Fruit fly (Drosophila melanogaster) whole organism, larva: ENCODE measurements around the gene CG31627.

ENCODE experiments used
- noc ChIP-seq: fragments of 200-800 bp; sonication (Bioruptor generic); optimal IDR thresholded peaks from 3 replicates; lab custom pipeline; 2019; ENCODE audit warnings: missing biosample characterization, mild to moderate bottlenecking, missing genetic modification characterization, moderate library complexity

Gene CG31627

DNA sequence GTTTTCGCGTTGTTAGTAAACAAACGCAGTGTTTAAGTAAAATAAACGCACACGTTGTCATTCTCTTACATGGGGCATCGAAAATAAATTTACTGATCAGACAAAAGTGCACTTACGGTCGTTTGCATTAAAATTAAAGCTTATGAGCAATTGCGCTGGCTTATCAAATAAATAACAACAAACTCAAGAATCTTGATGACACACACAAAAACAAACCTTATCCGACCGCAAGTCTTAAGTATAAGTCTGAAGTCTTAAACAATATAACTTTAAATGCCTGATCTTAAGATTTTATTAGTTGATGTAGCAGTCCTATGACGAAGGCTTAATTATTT, 45.9 kb downstream of the CG31627 start:
- TF ChIP-seq noc = no peak

DNA sequence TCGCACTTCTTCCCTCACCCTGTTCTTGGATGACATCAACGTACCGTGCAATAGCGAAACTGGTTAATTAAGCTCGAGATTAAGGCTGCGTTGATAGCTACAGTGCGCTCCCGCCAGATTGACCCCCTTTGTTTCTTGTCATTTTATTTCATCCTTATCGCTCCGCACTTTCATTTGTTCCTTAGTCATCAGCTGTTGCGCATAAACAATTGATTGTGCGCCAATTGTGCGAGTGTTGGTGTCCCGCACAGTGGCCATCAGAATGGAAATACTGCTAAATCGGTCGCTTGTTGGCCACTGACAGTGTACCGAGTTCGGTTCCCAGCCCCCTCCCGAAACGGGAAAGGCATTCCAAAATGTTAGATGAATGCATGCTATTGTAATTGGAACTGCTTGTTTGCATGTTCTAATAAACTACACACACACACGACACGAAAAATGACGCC, 46.6 kb downstream of the CG31627 start:
- peak; percentile 56 for TF ChIP-seq noc

DNA sequence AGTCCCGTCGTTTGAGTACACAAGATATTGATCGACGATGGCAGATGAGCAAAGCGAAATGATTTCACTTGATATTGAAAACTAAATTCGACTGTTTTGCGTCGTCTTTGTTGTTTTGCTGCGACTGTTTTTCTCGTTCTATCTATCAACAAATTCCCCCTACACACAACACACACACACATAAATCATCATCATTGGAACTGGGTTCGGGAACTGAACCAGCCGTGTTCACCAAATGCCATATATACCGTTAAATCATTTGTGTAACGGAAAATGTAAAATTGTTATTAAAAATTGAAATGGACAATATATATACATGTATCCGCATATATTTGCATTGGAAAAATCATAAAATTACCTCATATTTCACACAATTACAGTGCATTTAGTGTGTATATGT, 47.4 kb downstream of the CG31627 start, which contains the start of gene Atg18b:
Gene Atg18b, minus strand, starts transcription at position 177 of the 400 bp plus-strand sequence.
- no peak for TF ChIP-seq noc

DNA sequence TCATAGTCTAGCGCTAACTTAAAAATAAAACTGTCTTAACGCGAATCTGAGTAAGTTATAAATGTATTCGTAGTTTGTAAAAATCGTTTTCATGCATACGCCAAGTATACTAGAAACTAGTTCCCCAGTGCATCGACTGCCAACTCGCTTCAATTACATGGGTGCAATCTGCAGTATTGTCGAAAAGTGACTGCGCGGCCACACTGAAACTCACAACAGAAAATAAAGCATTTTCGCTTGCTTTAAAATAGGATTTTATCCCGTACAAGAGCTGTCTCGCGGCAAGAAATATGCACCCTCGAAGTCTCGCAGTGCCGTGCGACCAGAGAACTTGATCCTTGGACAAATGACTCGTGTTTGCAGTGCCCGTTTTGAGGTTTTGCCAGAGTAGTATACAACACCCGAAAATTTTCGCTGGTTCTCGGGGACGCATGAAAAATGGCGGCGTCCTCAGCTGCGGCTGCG, 48.1 kb downstream of the CG31627 start, which contains the start of gene CG8677:
Gene CG8677, plus strand, starts transcription at position 199 of the 465 bp plus-strand sequence.
- TF ChIP-seq noc = no peak

DNA sequence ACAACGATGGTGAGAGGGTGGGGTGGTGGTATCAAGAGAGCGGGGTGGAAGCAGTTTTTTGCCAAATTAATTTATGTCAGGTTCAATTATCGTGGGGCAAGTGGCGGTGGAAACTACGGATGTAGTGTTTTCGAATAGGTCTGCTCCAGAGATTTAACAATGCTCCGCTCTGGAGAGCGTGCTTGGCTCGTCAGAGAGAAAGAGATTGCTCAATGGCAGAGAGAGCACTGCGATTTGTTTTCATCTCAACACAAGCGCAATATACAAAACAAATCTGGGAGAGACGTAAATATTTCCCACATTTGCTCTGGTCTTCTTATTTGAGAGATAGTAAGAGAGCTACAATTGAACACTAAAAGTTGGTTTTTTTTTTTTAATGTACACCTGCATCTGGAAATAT, 48.8 kb downstream of the CG31627 start:
- no peak for TF ChIP-seq noc
